Fruit fly (Drosophila melanogaster): ENCODE data around the gene IntS9.

IntS9 gene

DNA sequence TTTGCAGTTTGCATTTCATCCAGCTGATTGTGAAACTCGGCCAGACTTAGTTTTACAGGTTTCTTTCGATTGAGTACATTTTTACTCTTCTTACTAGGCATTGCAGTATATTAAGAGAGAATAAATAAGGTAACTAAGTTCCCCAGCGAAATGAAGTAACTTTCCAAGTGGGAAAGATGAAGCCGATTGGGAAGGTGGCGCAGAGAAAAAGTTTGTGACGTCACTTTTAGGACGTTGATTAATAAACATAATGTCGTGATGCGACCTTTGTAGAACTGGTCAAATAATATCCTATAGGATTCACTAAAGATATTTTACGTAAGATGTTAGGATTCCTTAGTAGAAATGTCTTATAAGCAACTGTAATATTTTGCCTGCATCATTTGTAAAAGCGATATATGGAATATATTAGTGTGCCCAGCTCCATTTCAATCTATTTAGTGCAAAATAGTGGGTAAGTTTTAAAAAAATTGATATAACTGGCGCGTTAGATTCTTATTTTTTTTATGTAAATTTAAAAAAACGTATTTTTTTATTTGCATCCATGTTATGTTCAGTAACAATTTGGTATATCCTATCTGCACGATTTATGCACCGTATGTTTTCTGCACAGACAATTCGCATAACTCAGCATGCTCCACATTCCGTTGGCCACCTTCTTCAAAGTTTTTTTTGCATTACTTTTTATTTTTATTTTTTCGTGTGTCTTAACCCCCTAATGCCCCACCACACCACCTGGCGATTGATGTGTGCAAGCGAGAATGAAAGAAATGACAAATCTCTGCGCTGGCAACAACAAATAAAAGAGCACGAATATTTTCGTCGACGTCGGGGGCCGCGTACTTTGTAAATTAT lies 38.5 kb upstream of the IntS9 start, which contains the start of gene CG32152:
Gene CG32152, minus strand, starts transcription at position 352 of the 855 bp plus-strand sequence.
- TF ChIP-seq Hr96 (GFP tag; optimal IDR thresholded peaks at IDR 0.05): no peak
- peak; percentile 47 for TF ChIP-seq bab1 (GFP tag; optimal IDR thresholded peaks at IDR 0.05)
- TF ChIP-seq tj (GFP tag; optimal IDR thresholded peaks at IDR 0.05): peak; percentile 87

DNA sequence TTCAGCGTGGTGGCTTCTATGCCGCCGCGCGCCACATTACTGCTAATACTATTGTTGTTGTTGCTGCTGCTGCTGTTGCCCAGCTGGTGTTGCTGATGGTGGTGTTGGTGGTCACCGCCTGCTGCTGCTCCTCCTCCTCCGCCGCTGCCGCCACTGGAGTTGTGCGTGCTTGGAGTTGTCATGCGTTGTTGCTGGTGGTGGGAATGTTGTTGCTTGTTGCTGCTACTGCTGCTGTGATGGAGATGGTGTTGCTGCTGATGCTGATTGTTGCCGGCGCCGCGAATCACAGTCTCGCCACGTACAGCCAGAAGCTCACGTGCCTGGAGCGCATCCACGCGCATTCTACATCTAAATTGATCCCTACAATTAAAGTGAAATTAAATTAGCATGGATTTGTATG lies 36.1 kb upstream of the IntS9 start:
- TF ChIP-seq toe (GFP tag; optimal IDR thresholded peaks at IDR 0.05) (no peak), CG33017 (tag; optimal IDR thresholded peaks at IDR 0.05) (no peak), CG7045 (GFP tag; optimal IDR thresholded peaks at IDR 0.05) (no peak), CG5204 (GFP tag; optimal IDR thresholded peaks at IDR 0.05) (no peak), CG14711 (tag; optimal IDR thresholded peaks at IDR 0.05) (no peak), cic (GFP tag; optimal IDR thresholded peaks at IDR 0.05) (no peak), ovo (GFP tag; optimal IDR thresholded peaks at IDR 0.05) (no peak), pad (GFP tag; optimal IDR thresholded peaks at IDR 0.05) (no peak), CG1620 (GFP tag; optimal IDR thresholded peaks at IDR 0.05) (no peak), bab1 (GFP tag; optimal IDR thresholded peaks at IDR 0.05) (no peak), Mnt (GFP tag; optimal IDR thresholded peaks at IDR 0.05) (no peak), cnc (optimal IDR thresholded peaks at IDR 0.05) (no peak), Hr96 (GFP tag; optimal IDR thresholded peaks at IDR 0.05) (no peak), tj (GFP tag; optimal IDR thresholded peaks at IDR 0.05) (no peak), kay (GFP tag; ENCODE audit: borderline replicate concordance) (no peak), Crg-1 (GFP tag; optimal IDR thresholded peaks at IDR 0.05) (no peak), CG7101 (tag; optimal IDR thresholded peaks at IDR 0.05) (no peak), CG12768 (GFP tag; optimal IDR thresholded peaks at IDR 0.05) (no peak), Clk (GFP tag; optimal IDR thresholded peaks at IDR 0.05) (no peak)

DNA sequence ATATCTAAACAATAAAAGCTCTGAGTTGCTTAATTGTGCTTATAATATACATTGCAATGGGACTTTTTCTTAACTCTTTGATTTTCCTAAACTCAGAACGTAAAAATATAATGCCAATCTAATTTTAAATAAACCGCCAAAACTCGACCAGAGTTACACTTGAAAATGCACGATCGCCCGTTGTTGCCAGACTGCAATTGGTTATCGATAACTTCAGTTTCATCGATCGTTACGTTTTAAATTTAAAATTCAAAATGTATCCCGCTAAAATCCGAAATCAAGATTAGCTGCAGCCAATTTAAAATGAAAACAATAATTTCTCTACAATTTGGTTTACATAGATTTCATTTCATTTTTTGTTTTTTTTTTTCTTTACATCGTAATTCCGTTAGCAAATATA lies 33.7 kb upstream of the IntS9 start:
- no peak for TF ChIP-seq Mnt (GFP tag; optimal IDR thresholded peaks at IDR 0.05)
- TF ChIP-seq tj (GFP tag; optimal IDR thresholded peaks at IDR 0.05): no peak
- TF ChIP-seq kay (GFP tag; ENCODE audit: borderline replicate concordance): no peak
- TF ChIP-seq CG5204 (GFP tag; optimal IDR thresholded peaks at IDR 0.05): no peak
- TF ChIP-seq bab1 (GFP tag; optimal IDR thresholded peaks at IDR 0.05): peak; percentile 41
- no peak for TF ChIP-seq CG1620 (GFP tag; optimal IDR thresholded peaks at IDR 0.05)
- TF ChIP-seq pad (GFP tag; optimal IDR thresholded peaks at IDR 0.05): no peak
- no peak for TF ChIP-seq cic (GFP tag; optimal IDR thresholded peaks at IDR 0.05)
- TF ChIP-seq CG11617 (GFP tag; optimal IDR thresholded peaks at IDR 0.05): no peak
- TF ChIP-seq CG14711 (tag; optimal IDR thresholded peaks at IDR 0.05): peak; percentile 98
- no peak for TF ChIP-seq CG33017 (tag; optimal IDR thresholded peaks at IDR 0.05)
- no peak for TF ChIP-seq CG12768 (GFP tag; optimal IDR thresholded peaks at IDR 0.05)
- TF ChIP-seq Clk (GFP tag; optimal IDR thresholded peaks at IDR 0.05): no peak
- TF ChIP-seq Hr96 (GFP tag; optimal IDR thresholded peaks at IDR 0.05): no peak
- TF ChIP-seq toe (GFP tag; optimal IDR thresholded peaks at IDR 0.05): no peak

DNA sequence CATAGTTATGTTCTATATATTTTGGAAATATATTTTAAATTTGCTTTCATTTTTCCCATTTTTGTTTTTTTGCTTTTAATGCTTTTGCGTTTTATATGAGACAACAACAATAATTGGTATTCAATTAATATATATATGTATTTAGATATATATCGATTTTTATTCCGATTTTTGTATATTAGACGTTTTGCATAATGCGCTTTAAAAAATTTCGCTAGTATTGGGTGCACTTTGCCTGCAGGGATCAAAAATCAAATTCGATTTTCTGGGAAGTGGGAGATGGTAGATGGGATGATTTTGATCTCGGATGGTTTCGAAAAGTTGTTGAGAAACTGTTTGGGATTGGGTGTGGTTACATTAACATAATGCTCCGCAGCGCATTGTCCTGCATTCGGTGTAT lies 32.4 kb upstream of the IntS9 start, which contains the start of gene CG5157:
Gene CG5157, minus strand, starts transcription at position 101 of the 400 bp plus-strand sequence.
- TF ChIP-seq CG5204 (GFP tag; optimal IDR thresholded peaks at IDR 0.05) (no peak), CG1620 (GFP tag; optimal IDR thresholded peaks at IDR 0.05) (no peak), CG7045 (GFP tag; optimal IDR thresholded peaks at IDR 0.05) (no peak), kay (GFP tag; ENCODE audit: borderline replicate concordance) (no peak), CG12768 (GFP tag; optimal IDR thresholded peaks at IDR 0.05) (no peak), CG33017 (tag; optimal IDR thresholded peaks at IDR 0.05) (no peak), CG7101 (tag; optimal IDR thresholded peaks at IDR 0.05) (no peak), Mnt (GFP tag; optimal IDR thresholded peaks at IDR 0.05) (no peak), ovo (GFP tag; optimal IDR thresholded peaks at IDR 0.05) (no peak)

DNA sequence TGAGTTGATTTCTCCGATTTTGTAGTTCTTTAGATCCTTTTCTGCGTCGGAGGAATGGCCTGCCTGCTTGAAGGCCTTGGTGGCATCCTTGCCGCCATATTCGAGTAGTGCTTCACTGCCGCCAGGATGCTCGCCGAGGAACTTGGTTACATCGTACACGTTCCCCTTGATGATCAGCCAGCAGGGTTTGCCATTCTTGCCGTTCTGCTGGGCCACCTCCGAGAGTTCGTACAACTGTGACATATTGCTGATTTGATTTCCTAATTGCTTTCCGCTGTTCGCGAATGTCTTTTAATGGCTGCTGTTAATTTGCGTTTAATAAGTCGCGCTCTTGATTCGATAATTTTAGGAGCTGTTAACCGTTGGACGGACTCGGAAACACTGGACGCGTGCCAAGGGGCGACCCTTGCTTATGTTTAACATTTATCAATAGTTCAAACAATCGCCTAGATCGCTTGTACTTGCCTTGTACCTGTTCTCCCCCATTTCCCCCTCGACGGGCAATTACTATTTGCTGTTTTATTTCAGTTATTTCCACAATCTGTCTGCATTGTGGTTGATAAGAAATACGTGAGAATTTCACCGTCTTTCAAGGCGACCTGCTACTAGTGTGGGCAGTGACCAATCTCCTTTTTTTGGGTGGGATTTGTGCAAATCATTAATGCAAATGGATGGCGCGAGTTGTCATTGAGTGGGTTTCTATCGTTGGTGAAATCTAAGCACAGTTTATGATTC lies 31.6 kb upstream of the IntS9 start:
- TF ChIP-seq CG33017 (tag; optimal IDR thresholded peaks at IDR 0.05): no peak
- TF ChIP-seq pad (GFP tag; optimal IDR thresholded peaks at IDR 0.05): no peak
- peak; percentile 41 for TF ChIP-seq cic (GFP tag; optimal IDR thresholded peaks at IDR 0.05)

DNA sequence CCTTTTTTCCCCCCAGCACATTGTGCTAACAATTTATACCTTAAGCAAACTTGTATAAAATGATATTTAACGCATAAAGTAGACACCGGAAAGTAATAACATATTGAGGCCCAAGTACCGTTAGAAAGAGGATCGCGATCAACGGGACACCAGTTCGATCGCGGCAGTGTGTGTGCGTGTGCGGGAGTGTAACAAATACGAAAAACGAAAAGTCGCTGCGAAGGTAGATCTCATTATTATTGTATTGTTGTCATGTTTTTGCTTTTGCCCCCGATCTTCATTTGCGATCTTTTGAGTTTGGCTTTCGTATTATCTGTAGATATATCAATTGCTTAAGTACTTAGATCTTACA lies 26.6 kb upstream of the IntS9 start:
- TF ChIP-seq CG7101 (tag; optimal IDR thresholded peaks at IDR 0.05): no peak
- TF ChIP-seq CG11617 (GFP tag; optimal IDR thresholded peaks at IDR 0.05): no peak
- no peak for TF ChIP-seq Clk (GFP tag; optimal IDR thresholded peaks at IDR 0.05)
- no peak for TF ChIP-seq cnc (optimal IDR thresholded peaks at IDR 0.05)
- TF ChIP-seq Crg-1 (GFP tag; optimal IDR thresholded peaks at IDR 0.05): no peak
- TF ChIP-seq CG1620 (GFP tag; optimal IDR thresholded peaks at IDR 0.05): no peak
- TF ChIP-seq cic (GFP tag; optimal IDR thresholded peaks at IDR 0.05): no peak
- TF ChIP-seq CG14711 (tag; optimal IDR thresholded peaks at IDR 0.05): no peak
- TF ChIP-seq CG12768 (GFP tag; optimal IDR thresholded peaks at IDR 0.05): no peak
- TF ChIP-seq pad (GFP tag; optimal IDR thresholded peaks at IDR 0.05): no peak
- TF ChIP-seq CG7045 (GFP tag; optimal IDR thresholded peaks at IDR 0.05): no peak
- TF ChIP-seq toe (GFP tag; optimal IDR thresholded peaks at IDR 0.05): no peak
- no peak for TF ChIP-seq Mnt (GFP tag; optimal IDR thresholded peaks at IDR 0.05)
- no peak for TF ChIP-seq Hr96 (GFP tag; optimal IDR thresholded peaks at IDR 0.05)
- TF ChIP-seq kay (GFP tag; ENCODE audit: borderline replicate concordance): no peak

Measured in whole organism, adult.